Worm (Caenorhabditis elegans) whole organism, L4 larva: ENCODE results near the gene afmd-1.

Source experiments
- F26F4.8 ChIP-seq: fragments of 200-800 bp; sonication (Bioruptor generic); conservative IDR thresholded peaks from 2 replicates; pipeline ENCODE4 v1.3.6; 2022; ENCODE audit warnings: missing genetic modification characterization, missing compliant biosample characterization
- F37D6.2 ChIP-seq: sonication (generic microtip); optimal IDR thresholded peaks from 2 replicates; lab custom pipeline; 2016; ENCODE audit warnings: mild to moderate bottlenecking, missing genetic modification characterization, missing compliant biosample characterization
- F44E2.7 ChIP-seq: fragments of 200-800 bp; sonication (Bioruptor generic); IDR thresholded peaks from 2 replicates; pipeline ENCODE4 v2.1.2; 2022; ENCODE audit warnings: missing genetic modification characterization, missing compliant biosample characterization
- T26A8.4 ChIP-seq: fragments of 200-800 bp; sonication (Bioruptor generic); IDR thresholded peaks from 2 replicates; pipeline ENCODE4 v1.3.6; 2022; ENCODE audit warnings: missing genetic modification characterization, missing compliant biosample characterization
- Y48G9A.11 ChIP-seq: fragments of 200-800 bp; sonication (Bioruptor generic); IDR thresholded peaks from 2 replicates; pipeline ENCODE4 v1.3.6; 2022; ENCODE audit warnings: missing genetic modification reagents, missing genetic modification characterization, missing compliant biosample characterization
- Y75B8A.6 ChIP-seq: fragments of 200-800 bp; sonication (Bioruptor generic); IDR thresholded peaks from 2 replicates; pipeline ENCODE4 v1.3.6; 2022; ENCODE audit warnings: missing genetic modification reagents, missing genetic modification characterization, missing compliant biosample characterization
- ZK546.5 ChIP-seq, 2 experiments: sonication (generic microtip); optimal IDR thresholded peaks; 2 replicates each; lab custom pipeline; 2017; ENCODE audit warnings: missing biosample characterization in 2 of 2, missing genetic modification characterization in 2 of 2
- aha-1 ChIP-seq: fragments of 150-350 bp; peaks from one replicate; lab custom pipeline; 2014; ENCODE audit warnings: missing biosample characterization, missing genetic modification characterization
- aly-2 ChIP-seq: sonication (generic microtip); optimal IDR thresholded peaks from 2 replicates; lab custom pipeline; 2018; ENCODE audit warnings: missing biosample characterization, missing genetic modification characterization
- attf-4 ChIP-seq: sonication (generic microtip); optimal IDR thresholded peaks from 3 replicates; lab custom pipeline; 2017; ENCODE audit warnings: missing biosample characterization, missing genetic modification characterization
- ceh-20 ChIP-seq: fragments of 200-800 bp; sonication (Bioruptor generic); IDR thresholded peaks from 2 replicates; pipeline ENCODE4 v1.3.6; 2022; ENCODE audit warnings: missing genetic modification reagents, missing genetic modification characterization, missing compliant biosample characterization
- ceh-28 ChIP-seq: fragments of 150-350 bp; optimal IDR thresholded peaks from 2 replicates; lab custom pipeline; 2014; ENCODE audit warnings: missing biosample characterization, missing genetic modification reagents, missing genetic modification characterization
- ceh-44 ChIP-seq: fragments of 200-800 bp; sonication (Bioruptor generic); IDR thresholded peaks from 2 replicates; pipeline ENCODE4 v1.3.6; 2022; ENCODE audit warnings: missing genetic modification reagents, missing genetic modification characterization, missing compliant biosample characterization
- ceh-82 ChIP-seq: sonication (generic microtip); optimal IDR thresholded peaks from 2 replicates; lab custom pipeline; 2017; ENCODE audit warnings: missing biosample characterization, missing genetic modification characterization
- daf-8 ChIP-seq: fragments of 200-800 bp; sonication (Bioruptor generic); IDR thresholded peaks from 2 replicates; pipeline ENCODE4 v1.3.6; 2022; ENCODE audit warnings: missing genetic modification characterization, missing compliant biosample characterization
- dmd-8 ChIP-seq: fragments of 200-800 bp; sonication (Bioruptor generic); IDR thresholded peaks from 2 replicates; pipeline ENCODE4 v1.3.6; 2022; ENCODE audit warnings: missing genetic modification characterization, missing compliant biosample characterization
- dmd-9 ChIP-seq: fragments of 200-800 bp; sonication (Bioruptor generic); IDR thresholded peaks from 2 replicates; pipeline ENCODE4 v1.3.6; 2022; ENCODE audit warnings: missing genetic modification reagents, missing genetic modification characterization, missing compliant biosample characterization
- dpl-1 ChIP-seq: fragments of 150-350 bp; optimal IDR thresholded peaks from 2 replicates; lab custom pipeline; 2014; ENCODE audit warnings: missing biosample characterization, missing genetic modification reagents, missing genetic modification characterization
- duxl-1 ChIP-seq: sonication (generic microtip); optimal IDR thresholded peaks from 2 replicates; lab custom pipeline; 2016; ENCODE audit warnings: mild to moderate bottlenecking, missing genetic modification characterization, moderate library complexity, missing compliant biosample characterization; ENCODE audit not compliant: poor library complexity
- egl-27 ChIP-seq: sonication (generic microtip); optimal IDR thresholded peaks from 3 replicates; lab custom pipeline; 2017; ENCODE audit warnings: missing biosample characterization, missing genetic modification reagents, missing genetic modification characterization
- egl-43 ChIP-seq: fragments of 200-800 bp; sonication (Bioruptor generic); IDR thresholded peaks from 2 replicates; pipeline ENCODE4 v1.3.6; 2022; ENCODE audit warnings: missing genetic modification reagents, missing genetic modification characterization, missing compliant biosample characterization
- gei-8 ChIP-seq: fragments of 200-800 bp; sonication (Bioruptor generic); optimal IDR thresholded peaks from 2 replicates; lab custom pipeline; 2018; ENCODE audit warnings: mild to moderate bottlenecking, missing genetic modification characterization, missing compliant biosample characterization
- hlh-11 ChIP-seq: fragments of 200-800 bp; sonication (Bioruptor generic); optimal IDR thresholded peaks from 2 replicates; lab custom pipeline; 2018; ENCODE audit warnings: mild to moderate bottlenecking, missing genetic modification characterization, missing compliant biosample characterization
- jun-1 ChIP-seq: fragments of 150-350 bp; optimal IDR thresholded peaks from 2 replicates; lab custom pipeline; 2014; ENCODE audit warnings: missing biosample characterization, missing genetic modification reagents, missing genetic modification characterization
- lim-7 ChIP-seq: fragments of 200-800 bp; sonication (Bioruptor generic); IDR thresholded peaks from 2 replicates; pipeline ENCODE4 v1.3.6; 2022; ENCODE audit warnings: missing genetic modification characterization, missing compliant biosample characterization
- lin-1 ChIP-seq: fragments of 200-800 bp; sonication (Bioruptor generic); IDR thresholded peaks from 2 replicates; pipeline ENCODE4 v1.3.6; 2022; ENCODE audit warnings: missing genetic modification reagents, missing genetic modification characterization, missing compliant biosample characterization
- lin-29 ChIP-seq: fragments of 200-800 bp; sonication (Bioruptor generic); IDR thresholded peaks from 2 replicates; pipeline ENCODE4 v1.3.6; 2022; ENCODE audit warnings: missing genetic modification reagents, missing genetic modification characterization, missing compliant biosample characterization
- lin-39 ChIP-seq: fragments of 150-350 bp; optimal IDR thresholded peaks from 2 replicates; lab custom pipeline; 2014; ENCODE audit warnings: missing biosample characterization, missing genetic modification reagents, missing genetic modification characterization
- lsy-2 ChIP-seq, 2 experiments: fragments of 150-350 bp in 1 of 2; sonication (generic microtip) in 1 of 2; optimal IDR thresholded peaks; 2 replicates each; lab custom pipeline; 2014 to 2017; ENCODE audit warnings: missing biosample characterization in 2 of 2, missing genetic modification characterization in 2 of 2
- madf-9 ChIP-seq: fragments of 200-800 bp; sonication (Bioruptor generic); conservative IDR thresholded peaks from 2 replicates; pipeline ENCODE4 v1.3.6; 2022; ENCODE audit warnings: missing genetic modification reagents, missing genetic modification characterization, missing compliant biosample characterization
- mdl-1 ChIP-seq, 2 experiments: fragments of 150-350 bp in 1 of 2; sonication (generic microtip) in 1 of 2; optimal IDR thresholded peaks; 2 replicates each; lab custom pipeline; 2014 to 2017; ENCODE audit warnings: missing biosample characterization in 2 of 2, missing genetic modification characterization in 2 of 2
- mep-1 ChIP-seq: fragments of 150-350 bp; sonication (generic microtip); optimal IDR thresholded peaks from 3 replicates; lab custom pipeline; 2014; ENCODE audit warnings: missing biosample characterization, missing genetic modification characterization
- mes-2 ChIP-seq: sonication (generic microtip); optimal IDR thresholded peaks from 2 replicates; lab custom pipeline; 2016; ENCODE audit warnings: missing genotype, mild to moderate bottlenecking, missing genetic modification characterization, missing compliant biosample characterization; ENCODE audit not compliant: poor library complexity, severe bottlenecking
- mxl-2 ChIP-seq: fragments of 200-800 bp; sonication (Bioruptor generic); conservative IDR thresholded peaks from 2 replicates; pipeline ENCODE4 v1.3.6; 2022; ENCODE audit warnings: missing genetic modification reagents, missing genetic modification characterization, missing compliant biosample characterization
- mxl-3 ChIP-seq: fragments of 200-800 bp; sonication (Bioruptor generic); optimal IDR thresholded peaks from 2 replicates; lab custom pipeline; 2018; ENCODE audit warnings: mild to moderate bottlenecking, missing genetic modification characterization, missing compliant biosample characterization
- nhr-237 ChIP-seq: sonication (generic microtip); optimal IDR thresholded peaks from 2 replicates; lab custom pipeline; 2017; ENCODE audit warnings: missing biosample characterization, missing genetic modification characterization
- nhr-48 ChIP-seq: sonication (generic microtip); optimal IDR thresholded peaks from 2 replicates; lab custom pipeline; 2016; ENCODE audit warnings: mild to moderate bottlenecking, missing genetic modification characterization, missing compliant biosample characterization
- nhr-77 ChIP-seq: fragments of 150-350 bp; optimal IDR thresholded peaks from 2 replicates; lab custom pipeline; 2014; ENCODE audit warnings: missing biosample characterization, missing genetic modification characterization
- pha-4 ChIP-seq, 2 experiments: fragments of 150-350 bp in 1 of 2; fragments of 200-800 bp in 1 of 2; sonication (Bioruptor generic) in 1 of 2; IDR thresholded peaks in 1 of 2; optimal IDR thresholded peaks in 1 of 2; 2 replicates each; pipeline versions ENCODE4 v1.3.6 to Lab custom; 2014 to 2022; ENCODE audit warnings: missing genetic modification characterization in 2 of 2, missing genetic modification reagents in 2 of 2, missing biosample characterization in 1 of 2, missing compliant biosample characterization in 1 of 2
- saeg-2 ChIP-seq: fragments of 200-800 bp; sonication (Bioruptor generic); IDR thresholded peaks from 2 replicates; pipeline ENCODE4 v1.3.6; 2022; ENCODE audit warnings: missing genetic modification reagents, missing genetic modification characterization, missing compliant biosample characterization
- sdz-12 ChIP-seq: fragments of 200-800 bp; sonication (Bioruptor generic); optimal IDR thresholded peaks from 2 replicates; lab custom pipeline; 2018; ENCODE audit warnings: mild to moderate bottlenecking, missing genetic modification characterization, missing compliant biosample characterization
- set-16 ChIP-seq: fragments of 200-800 bp; sonication (Bioruptor generic); IDR thresholded peaks from 2 replicates; pipeline ENCODE4 v1.3.6; 2022; ENCODE audit warnings: missing genetic modification reagents, missing genetic modification characterization, missing compliant biosample characterization
- skn-1 ChIP-seq: fragments of 150-350 bp; optimal IDR thresholded peaks from 2 replicates; lab custom pipeline; 2014; ENCODE audit warnings: missing biosample characterization, missing genetic modification characterization
- snpc-4 ChIP-seq: fragments of 150-350 bp; optimal IDR thresholded peaks from 2 replicates; lab custom pipeline; 2014; ENCODE audit warnings: missing biosample characterization, missing genetic modification characterization
- spr-1 ChIP-seq: sonication (generic microtip); optimal IDR thresholded peaks from 2 replicates; lab custom pipeline; 2016; ENCODE audit warnings: mild to moderate bottlenecking, missing genetic modification characterization, missing compliant biosample characterization
- spr-3 ChIP-seq: fragments of 200-800 bp; sonication (Bioruptor generic); optimal IDR thresholded peaks from 2 replicates; lab custom pipeline; 2018; ENCODE audit warnings: mild to moderate bottlenecking, missing genetic modification characterization, missing compliant biosample characterization
- unc-62 ChIP-seq, 3 experiments: fragments of 150-350 bp in 1 of 3; sonication (generic microtip); optimal IDR thresholded peaks in 2 of 3; peaks in 1 of 3; 1 replicate in 1 of 3; 2 replicates in 2 of 3; lab custom pipeline; 2014 to 2017; ENCODE audit warnings: missing biosample characterization in 3 of 3, missing genetic modification characterization in 3 of 3, missing genetic modification reagents in 3 of 3, missing genotype in 1 of 3
- vab-7 ChIP-seq: fragments of 200-800 bp; sonication (Bioruptor generic); IDR thresholded peaks from 2 replicates; pipeline ENCODE4 v1.3.6; 2022; ENCODE audit warnings: missing genetic modification reagents, missing genetic modification characterization, missing compliant biosample characterization

The afmd-1 gene

ce11 chrIV:7234623-7235022, 9.4 kb upstream of the afmd-1 start:
- TF ChIP-seq nhr-77 (tag; lab: Kevin White, UChicago) (no peak), aha-1 (tag; lab: Kevin White, UChicago) (peak; percentile 42), skn-1 (tag; lab: Kevin White, UChicago) (no peak)
- TF ChIP-seq, all 104 proteins: peak for 1

DNA sequence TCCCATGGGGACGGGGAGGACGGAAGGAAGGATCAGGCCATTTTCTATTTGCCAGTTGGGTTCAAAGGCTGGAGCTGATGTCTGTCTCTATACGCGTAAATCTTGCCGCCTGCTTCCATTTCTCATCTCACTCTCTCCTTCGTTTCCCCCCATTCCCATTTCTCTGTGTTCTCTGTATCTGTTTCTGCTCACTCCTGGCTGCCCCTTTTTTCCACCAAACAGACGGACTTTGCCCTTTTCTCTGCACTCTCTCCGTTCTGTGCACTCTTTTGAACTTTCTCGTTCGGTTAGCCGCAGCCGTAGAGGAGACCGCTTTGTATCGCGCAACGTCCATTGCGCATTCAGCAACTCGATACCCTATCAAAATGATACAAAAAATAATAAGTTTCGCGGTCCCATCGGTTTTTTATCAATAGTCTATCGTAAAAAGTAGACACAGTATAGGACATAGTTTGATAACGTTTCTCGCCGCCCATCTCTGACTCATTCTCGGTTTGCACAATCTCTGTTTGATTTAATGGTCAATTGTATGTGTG, 8.6 kb upstream of the afmd-1 start:
- TF ChIP-seq T26A8.4 (GFP tag; lab: Robert Waterston, UW): 0 out of 2 replicates have a peak, but pooled peaks have one; percentile 41
- no peak for TF ChIP-seq gei-8
- TF ChIP-seq mep-1 (tag; lab: Kevin White, UChicago): peak; percentile 71
- TF ChIP-seq ceh-44 (GFP tag; lab: Robert Waterston, UW): no peak
- TF ChIP-seq spr-1 (tag; lab: Kevin White, UChicago): no peak
- peak; percentile 46; the same call in 1 of the 2 replicates for TF ChIP-seq lin-1 (GFP tag; lab: Robert Waterston, UW)
- no peak for TF ChIP-seq attf-4
- no peak for TF ChIP-seq nhr-48 (tag; lab: Kevin White, UChicago)
- TF ChIP-seq daf-8 (GFP tag; lab: Robert Waterston, UW): no peak
- no peak for TF ChIP-seq mxl-3
- no peak for TF ChIP-seq jun-1 (tag; lab: Kevin White, UChicago)
- no peak for TF ChIP-seq snpc-4
- TF ChIP-seq ceh-20: no peak
- peak in 1 of 2 experiments; percentile 63 for TF ChIP-seq unc-62 (GFP tag; optimal IDR thresholded peaks at IDR 0.05 in 1 of 2; lab: Kevin White, UChicago)
- TF ChIP-seq unc-62 (tag; optimal IDR thresholded peaks at IDR 0.05; lab: Kevin White, UChicago): no peak
- TF ChIP-seq mxl-2: no peak
- TF ChIP-seq aly-2 (tag; lab: Kevin White, UChicago): no peak
- TF ChIP-seq nhr-237 (tag; lab: Kevin White, UChicago): no peak
- TF ChIP-seq madf-9 (GFP tag; lab: Robert Waterston, UW): 0 out of 2 replicates have a peak, but pooled peaks have one; percentile 22
- no peak for TF ChIP-seq F26F4.8 (GFP tag; lab: Robert Waterston, UW)
- peak; percentile 77 for TF ChIP-seq hlh-11 (tag; lab: Kevin White, UChicago)
- TF ChIP-seq egl-27 (tag; lab: Kevin White, UChicago): no peak
- TF ChIP-seq F37D6.2 (tag; lab: Kevin White, UChicago): peak; percentile 4
- TF ChIP-seq spr-3 (GFP tag; lab: Kevin White, UChicago): no peak
- peak; percentile 75 for TF ChIP-seq egl-43 (GFP tag; lab: Robert Waterston, UW)
- TF ChIP-seq lin-39 (tag; lab: Kevin White, UChicago): no peak
- TF ChIP-seq dmd-9 (GFP tag; lab: Robert Waterston, UW): no peak
- peak; percentile 38 for TF ChIP-seq mes-2 (tag; lab: Kevin White, UChicago)
- no peak for TF ChIP-seq ceh-28 (tag; lab: Kevin White, UChicago)
- TF ChIP-seq lin-29: no peak
- no peak for TF ChIP-seq duxl-1
- peak in 1 of 2 experiments; percentile 19 for TF ChIP-seq mdl-1 (tag; optimal IDR thresholded peaks at IDR 0.05; lab: Kevin White, UChicago)
- no peak for TF ChIP-seq ceh-82
- no peak for TF ChIP-seq set-16
- TF ChIP-seq Y48G9A.11: no peak
- no peak for TF ChIP-seq dpl-1
- no peak for TF ChIP-seq Y75B8A.6
- TF ChIP-seq lsy-2 (tag; optimal IDR thresholded peaks at IDR 0.05; lab: Kevin White, UChicago): peak; percentile 9 to 56
- no peak for TF ChIP-seq saeg-2 (GFP tag; lab: Robert Waterston, UW)
- TF ChIP-seq F44E2.7: no peak
- no peak for TF ChIP-seq dmd-8 (GFP tag; lab: Robert Waterston, UW)
- TF ChIP-seq pha-4 (GFP tag; IDR thresholded peaks at IDR 0.05; lab: Robert Waterston, UW): no peak
- no peak for TF ChIP-seq pha-4 (tag; optimal IDR thresholded peaks at IDR 0.05; lab: Kevin White, UChicago)
- TF ChIP-seq sdz-12 (GFP tag; lab: Kevin White, UChicago): no peak
- TF ChIP-seq ZK546.5 (tag; optimal IDR thresholded peaks at IDR 0.05; lab: Kevin White, UChicago): no peak
- TF ChIP-seq lim-7 (GFP tag; lab: Robert Waterston, UW): 0 out of 2 replicates have a peak, but pooled peaks have one; percentile 27
- no peak for TF ChIP-seq vab-7 (GFP tag; lab: Robert Waterston, UW)
